Fruit fly (Drosophila melanogaster): ENCODE measurements around the gene CG5895.
A peak's percentile ranks its signal among the peaks of the same experiment; 100 is the strongest.

Gene CG5895

dm6 chr3L:16014515-16014914, 20.8 kb upstream of the CG5895 start:
- TF ChIP-seq CG11294 (GFP tag; IDR thresholded peaks at IDR 0.05) = no peak
- TF ChIP-seq Blimp-1 (GFP tag; optimal IDR thresholded peaks at IDR 0.05) = no peak
- no peak for TF ChIP-seq Eip75B (GFP tag; optimal IDR thresholded peaks at IDR 0.05)

- TF ChIP-seq CG7368 (GFP tag; optimal IDR thresholded peaks at IDR 0.05) (peak; percentile 17), Gug (GFP tag; IDR thresholded peaks at IDR 0.05) (no peak), CG15336 (GFP tag; IDR thresholded peaks at IDR 0.05) (no peak), CG10669 (GFP tag; optimal IDR thresholded peaks at IDR 0.05) (peak; percentile 50), acj6 (GFP tag; optimal IDR thresholded peaks at IDR 0.05) (peak; percentile 47), vri (GFP tag; optimal IDR thresholded peaks at IDR 0.05) (no peak), salr (GFP tag; optimal IDR thresholded peaks at IDR 0.05) (peak in 1 of 2 experiments; percentile 39), fd59A (GFP tag; optimal IDR thresholded peaks at IDR 0.05) (no peak), CG32006 (GFP tag; optimal IDR thresholded peaks at IDR 0.05) (peak; percentile 20), Met (GFP tag; optimal IDR thresholded peaks at IDR 0.05) (peak; percentile 23), Sox14 (GFP tag; optimal IDR thresholded peaks at IDR 0.05) (peak; percentile 1), CG8632 (GFP tag; optimal IDR thresholded peaks at IDR 0.05) (peak; percentile 69), CG3919 (GFP tag; optimal IDR thresholded peaks at IDR 0.05) (peak; percentile 58), Lpt (GFP tag; optimal IDR thresholded peaks at IDR 0.05) (no peak), Hr38 (GFP tag; optimal IDR thresholded peaks at IDR 0.05) (no peak), cyc (GFP tag; optimal IDR thresholded peaks at IDR 0.05) (peak; percentile 36), CG8119 (GFP tag; IDR thresholded peaks at IDR 0.05) (peak; percentile 45; the same call in 2 of the 3 replicates), CG11902 (GFP tag; optimal IDR thresholded peaks at IDR 0.05) (no peak), CG31627 (GFP tag; optimal IDR thresholded peaks at IDR 0.05) (no peak), Eip75B (GFP tag; optimal IDR thresholded peaks at IDR 0.05) (no peak), CG6792 (GFP tag; optimal IDR thresholded peaks at IDR 0.05) (peak; percentile 47), Blimp-1 (GFP tag; optimal IDR thresholded peaks at IDR 0.05) (peak; percentile 46), CG8319 (GFP tag; optimal IDR thresholded peaks at IDR 0.05) (no peak), CG11294 (GFP tag; IDR thresholded peaks at IDR 0.05) (no peak), CG1621 (tag; optimal IDR thresholded peaks at IDR 0.05) (no peak), Eip78C (GFP tag) (peak; percentile 81), Sox15 (GFP tag; optimal IDR thresholded peaks at IDR 0.05) (no peak), esn (GFP tag; optimal IDR thresholded peaks at IDR 0.05) (peak; percentile 73), spab (GFP tag; optimal IDR thresholded peaks at IDR 0.05) (peak; percentile 64), dac (GFP tag; optimal IDR thresholded peaks at IDR 0.05) (no peak), Sox102F (GFP tag; optimal IDR thresholded peaks at IDR 0.05) (no peak), CG10631 (GFP tag; optimal IDR thresholded peaks at IDR 0.05) (peak; percentile 56), fkh (GFP tag; optimal IDR thresholded peaks at IDR 0.05) (no peak), Hr39 (GFP tag; optimal IDR thresholded peaks at IDR 0.05) (no peak), OdsH (GFP tag; optimal IDR thresholded peaks at IDR 0.05) (peak; percentile 44), achi (GFP tag; optimal IDR thresholded peaks at IDR 0.05) (peak; percentile 47), CG6276 (GFP tag; optimal IDR thresholded peaks at IDR 0.05) (no peak), CG6808 (GFP tag; optimal IDR thresholded peaks at IDR 0.05) (peak; percentile 63), pdm3 (GFP tag; optimal IDR thresholded peaks at IDR 0.05) (peak; percentile 14), CG3032 (tag; optimal IDR thresholded peaks at IDR 0.05) (peak; percentile 77), Ets96B (tag; optimal IDR thresholded peaks at IDR 0.05) (peak; percentile 73), CG4318 (GFP tag; optimal IDR thresholded peaks at IDR 0.05) (no peak), dsx (GFP tag; optimal IDR thresholded peaks at IDR 0.05; ENCODE audit: poor library complexity, severe bottlenecking) (peak; percentile 95), CG6163 (GFP tag; IDR thresholded peaks at IDR 0.05) (peak; percentile 30; the same call in 2 of the 3 replicates), lz (GFP tag; optimal IDR thresholded peaks at IDR 0.05) (peak; percentile 9), Hr4 (GFP tag; optimal IDR thresholded peaks at IDR 0.05) (no peak), ss (GFP tag; optimal IDR thresholded peaks at IDR 0.05) (peak; percentile 57 to 80)
Measured at dm6 chr3L:16015765-16016760, 19.2 kb upstream of the CG5895 start.
